Fruit fly (Drosophila melanogaster) S2 (cell line): ENCODE measurements around the gene CG3610.

Experiments
- CG8478 ChIP-seq: fragments of >200 bp; optimal IDR thresholded peaks from 2 replicates; lab custom pipeline; 2018
- CTCF ChIP-seq, 2 experiments: fragments of >200 bp; optimal IDR thresholded peaks; 2 replicates each; lab custom pipeline; 2018

DNA sequence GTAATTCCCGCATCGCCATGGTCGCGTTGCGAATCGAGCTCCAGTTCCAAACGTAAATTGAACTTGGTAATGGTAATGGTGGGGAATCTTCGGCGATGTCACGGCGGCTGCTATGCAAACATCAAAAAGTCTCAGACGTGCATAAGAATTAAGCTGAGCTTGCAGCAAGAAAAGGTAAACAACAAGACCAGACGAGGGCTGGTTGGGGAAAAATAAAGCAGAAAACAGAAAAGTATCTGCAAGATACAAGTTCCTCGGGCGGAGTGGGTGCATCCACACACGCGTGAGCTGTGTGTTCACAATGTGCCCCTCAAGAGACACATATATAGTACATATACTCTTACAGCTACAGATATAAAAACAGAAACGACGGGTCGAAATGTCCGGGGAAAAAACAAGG is 7.8 kb downstream of the CG3610 start:
- TF ChIP-seq CG8478 (no peak), CTCF (optimal IDR thresholded peaks at IDR 0.05; lab: Kevin White, UChicago) (no peak)
